Worm (Caenorhabditis elegans): ENCODE data around the gene nft-1.
A peak's percentile ranks its signal among the peaks of the same experiment; 100 is the strongest.

Gene nft-1

DNA sequence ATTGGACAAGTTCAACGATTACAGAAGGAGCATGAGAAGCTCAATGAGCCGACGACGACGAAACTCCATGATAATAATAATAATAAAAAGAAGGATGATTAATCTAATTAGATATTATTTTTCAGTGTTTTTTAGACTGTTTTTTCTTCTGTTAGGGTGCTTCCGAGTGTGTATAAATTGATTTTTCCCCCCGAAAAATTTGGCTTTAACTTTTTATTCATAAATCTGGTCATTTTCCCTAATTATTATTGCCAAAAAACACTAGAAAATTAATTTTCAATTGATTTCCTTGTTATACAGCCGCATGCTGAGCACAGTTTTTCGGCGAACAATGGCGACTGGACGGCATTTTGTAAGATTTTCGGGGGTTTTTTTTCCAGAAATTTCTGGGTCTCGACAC, at the start of gene nft-1:
TSS of gene nft-1 (plus strand) at position 301 of the 400 bp plus-strand sequence.
- no peak for TF ChIP-seq lin-39 (tag; optimal IDR thresholded peaks at IDR 0.05)
- TF ChIP-seq hlh-30 (tag; optimal IDR thresholded peaks at IDR 0.05; ENCODE audit: insufficient read depth) = no peak
- no peak for TF ChIP-seq dmd-8 (GFP tag; IDR thresholded peaks at IDR 0.05)
- TF ChIP-seq nhr-41 (GFP tag; IDR thresholded peaks at IDR 0.05) = no peak
- TF ChIP-seq nhr-28 (tag; optimal IDR thresholded peaks at IDR 0.05) = no peak
- TF ChIP-seq snpc-1.2 (GFP tag; IDR thresholded peaks at IDR 0.05) = no peak
- TF ChIP-seq nhr-6 (tag; optimal IDR thresholded peaks at IDR 0.05) = no peak
- no peak for TF ChIP-seq lin-1 (GFP tag; IDR thresholded peaks at IDR 0.05)
- no peak for TF ChIP-seq spr-3 (GFP tag; optimal IDR thresholded peaks at IDR 0.05)
- TF ChIP-seq vab-7 (GFP tag; IDR thresholded peaks at IDR 0.05) = no peak
- TF ChIP-seq nhr-76 (tag; optimal IDR thresholded peaks at IDR 0.05) = no peak
- TF ChIP-seq unc-39 (tag; optimal IDR thresholded peaks at IDR 0.05) = no peak
- no peak for TF ChIP-seq daf-12 (tag; optimal IDR thresholded peaks at IDR 0.05)
- no peak for TF ChIP-seq mxl-2 (GFP tag; conservative IDR thresholded peaks at IDR 0.05)
- TF ChIP-seq nhr-48 (tag; optimal IDR thresholded peaks at IDR 0.05) = no peak
- no peak for TF ChIP-seq tag-97 (GFP tag; IDR thresholded peaks at IDR 0.05)
- TF ChIP-seq aha-1 (tag) = no peak
- no peak for TF ChIP-seq hlh-11 (tag; optimal IDR thresholded peaks at IDR 0.05)
- no peak for TF ChIP-seq arid-1 (GFP tag; conservative IDR thresholded peaks at IDR 0.05)

DNA sequence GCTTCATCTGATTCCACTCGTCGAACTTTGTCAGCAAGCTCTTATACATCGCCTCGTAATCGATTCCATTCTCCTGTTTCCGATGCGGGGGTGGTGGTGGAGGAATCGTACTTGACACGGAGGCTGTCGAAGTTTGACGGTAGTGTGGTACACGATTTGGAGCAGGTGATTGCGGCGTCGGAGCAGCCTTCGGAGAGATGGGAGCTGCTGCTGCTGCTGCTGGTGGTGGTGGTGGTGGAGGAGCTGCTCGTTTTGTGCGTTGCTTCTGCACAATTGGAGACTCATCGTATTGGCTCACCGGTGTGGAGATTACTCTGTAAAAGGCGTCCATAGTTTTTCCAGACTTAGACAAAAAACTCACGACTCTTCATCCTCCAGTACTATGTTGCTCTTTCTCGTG, 49.4 kb upstream of the nft-1 start:
- TF ChIP-seq hmg-1.1 (GFP tag; IDR thresholded peaks at IDR 0.05) = no peak
- no peak for TF ChIP-seq daf-12 (tag; optimal IDR thresholded peaks at IDR 0.05)
- no peak for TF ChIP-seq ceh-44 (GFP tag; IDR thresholded peaks at IDR 0.05)
- no peak for TF ChIP-seq F44E2.7 (GFP tag; IDR thresholded peaks at IDR 0.05)
- TF ChIP-seq saeg-2 (GFP tag; IDR thresholded peaks at IDR 0.05) = no peak
- TF ChIP-seq set-16 (GFP tag; IDR thresholded peaks at IDR 0.05) = peak; percentile 81
- TF ChIP-seq zag-1 (tag; optimal IDR thresholded peaks at IDR 0.05) = no peak
- no peak for TF ChIP-seq Y5F2A.4 (GFP tag; optimal IDR thresholded peaks at IDR 0.05)
- TF ChIP-seq pha-4 (GFP tag; IDR thresholded peaks at IDR 0.05) = peak; percentile 25; the same call in 1 of the 2 replicates
- TF ChIP-seq pha-4 (tag; optimal IDR thresholded peaks at IDR 0.05) = no peak
- no peak for TF ChIP-seq lir-3 (tag; optimal IDR thresholded peaks at IDR 0.05)
- TF ChIP-seq aha-1 (tag) = no peak
- TF ChIP-seq ZK337.2 (GFP tag; IDR thresholded peaks at IDR 0.05) = no peak
- no peak for TF ChIP-seq vab-7 (GFP tag; IDR thresholded peaks at IDR 0.05)
- no peak for TF ChIP-seq daf-16 (GFP tag; optimal IDR thresholded peaks at IDR 0.05)
- no peak for TF ChIP-seq daf-16 (tag; optimal IDR thresholded peaks at IDR 0.05)

DNA sequence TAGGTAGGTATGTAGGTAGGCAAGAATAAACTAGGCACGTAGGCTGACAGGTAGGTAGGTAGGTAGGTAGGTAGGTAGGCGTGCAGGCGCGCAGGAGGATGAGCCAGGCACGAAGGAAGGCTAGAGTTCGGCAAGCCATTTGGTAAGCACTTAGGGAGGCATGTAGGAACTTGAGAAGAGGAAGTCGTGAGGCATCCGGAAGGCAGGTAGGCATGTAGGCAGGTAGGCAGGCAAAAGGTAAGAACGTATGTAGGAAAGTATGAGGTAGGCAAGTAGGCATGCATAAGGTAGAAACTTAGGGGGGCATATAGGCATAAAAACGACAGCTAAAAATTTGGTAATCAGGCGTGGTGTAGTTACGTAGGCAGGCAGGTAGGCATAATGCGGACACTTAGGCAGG, 47.6 kb upstream of the nft-1 start:
- TF ChIP-seq D1046.2 (GFP tag; IDR thresholded peaks at IDR 0.05) = 0 out of 2 replicates have a peak, but pooled peaks have one; percentile 32
- TF ChIP-seq F26F4.8 (GFP tag; conservative IDR thresholded peaks at IDR 0.05) = 0 out of 2 replicates have a peak, but pooled peaks have one; percentile 28
- no peak for TF ChIP-seq dmd-9 (GFP tag; IDR thresholded peaks at IDR 0.05)
- no peak for TF ChIP-seq arid-1 (GFP tag; conservative IDR thresholded peaks at IDR 0.05)
- TF ChIP-seq dmd-8 (GFP tag; IDR thresholded peaks at IDR 0.05) = peak; percentile 55; the same call in 1 of the 2 replicates
- no peak for TF ChIP-seq ztf-7 (tag; optimal IDR thresholded peaks at IDR 0.05)
- peak in 1 of 2 experiments; percentile 79 for TF ChIP-seq unc-62 (GFP tag; optimal IDR thresholded peaks at IDR 0.05 in 1 of 2)
- no peak for TF ChIP-seq unc-62 (tag; optimal IDR thresholded peaks at IDR 0.05)

DNA sequence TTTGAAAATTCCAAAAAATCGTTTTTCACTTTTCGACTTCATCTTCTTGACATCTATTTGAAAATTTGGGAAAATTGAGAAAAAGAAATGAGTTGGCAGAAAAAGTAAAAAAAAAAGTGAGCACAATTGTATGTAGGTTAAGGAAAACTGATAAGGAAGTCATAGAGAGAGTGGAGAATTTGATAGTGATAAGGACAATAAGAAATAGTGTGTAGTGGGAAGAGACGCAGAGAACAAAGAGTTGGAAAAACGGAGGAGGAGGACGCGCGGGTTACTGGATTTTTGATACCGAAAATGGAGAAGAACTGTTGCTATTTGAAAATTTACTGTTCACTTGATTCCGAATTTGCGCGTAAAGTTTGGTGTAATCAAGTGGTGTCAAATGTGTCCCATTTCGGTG, 44.9 kb upstream of the nft-1 start, which contains the start of gene Y56A3A.6:
TSS of gene Y56A3A.6 (minus strand) at position 53 of the 400 bp plus-strand sequence.
- TF ChIP-seq aha-1 (tag) = no peak
- TF ChIP-seq set-16 (GFP tag; IDR thresholded peaks at IDR 0.05) = no peak
- TF ChIP-seq hlh-11 (tag; optimal IDR thresholded peaks at IDR 0.05) = peak; percentile 8
- TF ChIP-seq mep-1 (tag; optimal IDR thresholded peaks at IDR 0.05) = no peak
- no peak for TF ChIP-seq ceh-32 (tag; optimal IDR thresholded peaks at IDR 0.05; ENCODE audit: poor library complexity)
- no peak for TF ChIP-seq egl-27 (tag; optimal IDR thresholded peaks at IDR 0.05)
- TF ChIP-seq dmd-8 (GFP tag; IDR thresholded peaks at IDR 0.05) = no peak
- peak; percentile 87 for TF ChIP-seq pqm-1 (tag; optimal IDR thresholded peaks at IDR 0.05)
- TF ChIP-seq lin-38 (GFP tag; IDR thresholded peaks at IDR 0.05) = no peak
- peak; percentile 62 for TF ChIP-seq nhr-28 (tag; optimal IDR thresholded peaks at IDR 0.05)
- no peak for TF ChIP-seq nhr-77 (tag; optimal IDR thresholded peaks at IDR 0.05)
- TF ChIP-seq unc-130 (GFP tag; optimal IDR thresholded peaks at IDR 0.05) = no peak
- TF ChIP-seq daf-16 (GFP tag; optimal IDR thresholded peaks at IDR 0.05) = no peak
- TF ChIP-seq daf-16 (tag; optimal IDR thresholded peaks at IDR 0.05) = peak; percentile 39
- TF ChIP-seq zip-2 (tag; optimal IDR thresholded peaks at IDR 0.05) = no peak
- no peak for TF ChIP-seq ztf-7 (tag; optimal IDR thresholded peaks at IDR 0.05)
- no peak for TF ChIP-seq spr-1 (tag; optimal IDR thresholded peaks at IDR 0.05)
- TF ChIP-seq D1046.2 (GFP tag; IDR thresholded peaks at IDR 0.05) = no peak
- TF ChIP-seq madf-9 (GFP tag; conservative IDR thresholded peaks at IDR 0.05) = no peak
- TF ChIP-seq mdt-29 (GFP tag; IDR thresholded peaks at IDR 0.05) = no peak

Measured in whole organism, L4 larva.